Fruit fly (Drosophila melanogaster) ovary, adult (tissue): Measurements from ENCODE around the gene Col4a1.

ENCODE experiments used
- CG17801 ChIP-seq: fragments of 200-800 bp; optimal IDR thresholded peaks from 2 replicates; lab custom pipeline; 2019; ENCODE audit warnings: missing biosample characterization, mild to moderate bottlenecking, missing genetic modification characterization, moderate library complexity; ENCODE audit not compliant: partially characterized antibody

Col4a1 gene

dm6 chr2L:5030535-5030934 lies 1.1 kb downstream of the Col4a1 start:
- TF ChIP-seq CG17801 (GFP tag; lab: Kevin White, UChicago): no peak

- TF ChIP-seq CG17801 (GFP tag; lab: Kevin White, UChicago): no peak
Observed at dm6 chr2L:5031399-5031798, 2.0 kb downstream of the Col4a1 start.

dm6 chr2L:5031886-5032285 lies 2.5 kb downstream of the Col4a1 start:
- TF ChIP-seq CG17801 (GFP tag; lab: Kevin White, UChicago): no peak

dm6 chr2L:5036120-5036519 lies 6.7 kb downstream of the Col4a1 start:
- no peak for TF ChIP-seq CG17801 (GFP tag; lab: Kevin White, UChicago)

- no peak for TF ChIP-seq CG17801 (GFP tag; lab: Kevin White, UChicago)
Observed at dm6 chr2L:5037402-5037860, 8.0 kb downstream of the Col4a1 start, which contains the start of the genes CG14042 and SP555. CG14042 (plus strand) TSS chr2L:5037709. SP555 (plus strand) TSS chr2L:5037709.

- TF ChIP-seq CG17801 (GFP tag; lab: Kevin White, UChicago): no peak
Observed at dm6 chr2L:5042076-5042475, 12.7 kb downstream of the Col4a1 start.

- TF ChIP-seq CG17801 (GFP tag; lab: Kevin White, UChicago): peak; percentile 58
Observed at dm6 chr2L:5043043-5043442, 13.6 kb downstream of the Col4a1 start, which contains the start of the genes CG33995, CG44000 and CG44001. CG33995 (plus strand) TSS chr2L:5043270. CG44000 (plus strand) TSS chr2L:5043270. CG44001 (plus strand) TSS chr2L:5043270.

- TF ChIP-seq CG17801 (GFP tag; lab: Kevin White, UChicago): no peak
Observed at dm6 chr2L:5043495-5044146, 14.2 kb downstream of the Col4a1 start.

- no peak for TF ChIP-seq CG17801 (GFP tag; lab: Kevin White, UChicago)
Observed at dm6 chr2L:5044361-5044891, 15.0 kb downstream of the Col4a1 start, which contains the start of gene CG31650. CG31650 (minus strand) TSS chr2L:5044712.

dm6 chr2L:5044892-5045619 lies 15.6 kb downstream of the Col4a1 start:
- no peak for TF ChIP-seq CG17801 (GFP tag; lab: Kevin White, UChicago)

- TF ChIP-seq CG17801 (GFP tag; lab: Kevin White, UChicago): no peak
Observed at dm6 chr2L:5046261-5046660, 16.9 kb downstream of the Col4a1 start.

dm6 chr2L:5049974-5050373 lies 20.6 kb downstream of the Col4a1 start:
- TF ChIP-seq CG17801 (GFP tag; lab: Kevin White, UChicago): no peak

- TF ChIP-seq CG17801 (GFP tag; lab: Kevin White, UChicago): no peak
Observed at dm6 chr2L:5050825-5051224, 21.4 kb downstream of the Col4a1 start, which contains the start of gene CG9121. CG9121 (minus strand) TSS chr2L:5051062.

dm6 chr2L:5052367-5052914 lies 23.0 kb downstream of the Col4a1 start, which contains the start of gene senju:
senju (plus strand) TSS chr2L:5052843.
- peak; percentile 76 for TF ChIP-seq CG17801 (GFP tag; lab: Kevin White, UChicago)

dm6 chr2L:5052994-5053393 lies 23.6 kb downstream of the Col4a1 start, which contains the start of gene eIF3h:
eIF3h (minus strand) TSS chr2L:5053094.
- TF ChIP-seq CG17801 (GFP tag; lab: Kevin White, UChicago): no peak
